Worm (Caenorhabditis elegans) whole organism, L4 larva: Measurements from ENCODE around the gene R08E5.4.

Source experiments
- nhr-237 ChIP-seq: sonication (generic microtip); optimal IDR thresholded peaks from 2 replicates; lab custom pipeline; 2017; ENCODE audit warnings: missing biosample characterization, missing genetic modification characterization
- nhr-48 ChIP-seq: sonication (generic microtip); optimal IDR thresholded peaks from 2 replicates; lab custom pipeline; 2016; ENCODE audit warnings: mild to moderate bottlenecking, missing genetic modification characterization, missing compliant biosample characterization
- ztf-11 ChIP-seq: fragments of 150-350 bp; optimal IDR thresholded peaks from 2 replicates; lab custom pipeline; 2014; ENCODE audit warnings: missing biosample characterization, missing genetic modification characterization

- TF ChIP-seq ztf-11 (tag; lab: Kevin White, UChicago) (no peak), nhr-48 (no peak), nhr-237 (tag; lab: Kevin White, UChicago) (no peak)
Observed at ce11 chrV:3814009-3814408, 45.6 kb downstream of the R08E5.4 start.
